Worm (Caenorhabditis elegans) whole organism, L4/young adult: ENCODE results near the gene fipr-8.

Source experiments
- W03F9.2 ChIP-seq: fragments of 150-350 bp; optimal IDR thresholded peaks from 2 replicates; lab custom pipeline; 2014; ENCODE audit warnings: missing biosample characterization, missing genetic modification characterization
- dao-5 ChIP-seq: sonication (generic microtip); optimal IDR thresholded peaks from 2 replicates; lab custom pipeline; 2016; ENCODE audit warnings: missing genotype, missing genetic modification characterization, moderate library complexity, missing compliant biosample characterization
- him-1 ChIP-seq: sonication (generic microtip); optimal IDR thresholded peaks from 2 replicates; lab custom pipeline; 2016; ENCODE audit warnings: missing genotype, missing genetic modification reagents, missing genetic modification characterization, missing compliant biosample characterization

ce11 chrV:10212627-10213026, 27.1 kb downstream of the fipr-8 start, which contains the start of gene hpo-40:
- no peak for TF ChIP-seq dao-5
- TF ChIP-seq W03F9.2 (tag; lab: Kevin White, UChicago): no peak
- TF ChIP-seq him-1 (tag; lab: Kevin White, UChicago): no peak
